Worm (Caenorhabditis elegans): ENCODE data around the gene tsp-21.

ce11 chrX:9934009-9934323 is 1.8 kb downstream of the tsp-21 start:
- TF ChIP-seq madf-2 (tag; optimal IDR thresholded peaks at IDR 0.05) (no peak), dve-1 (tag; optimal IDR thresholded peaks at IDR 0.05) (no peak), pros-1 (tag; optimal IDR thresholded peaks at IDR 0.05) (no peak), pqm-1 (tag; optimal IDR thresholded peaks at IDR 0.05) (no peak)

Data from whole organism, late embryonic.